Worm (Caenorhabditis elegans) whole organism, young adult: ENCODE data around the gene snt-5.

Experiments
- ZK185.1 ChIP-seq: sonication (generic microtip); optimal IDR thresholded peaks from 2 replicates; lab custom pipeline; 2016; ENCODE audit warnings: mild to moderate bottlenecking, missing genetic modification characterization, missing compliant biosample characterization; ENCODE audit not compliant: poor library complexity, severe bottlenecking
- ama-1 ChIP-seq, 3 experiments: fragments of 150-350 bp in 1 of 3; sonication (generic microtip) in 2 of 3; optimal IDR thresholded peaks; 2 replicates each; lab custom pipeline; 2014 to 2018; ENCODE audit warnings: missing biosample characterization in 2 of 3, missing genetic modification characterization in 2 of 3, missing genetic modification reagents in 2 of 3
- nfya-2 ChIP-seq: fragments of 200-800 bp; sonication (Bioruptor generic); IDR thresholded peaks from 2 replicates; pipeline ENCODE4 v1.3.6; 2022; ENCODE audit warnings: missing genetic modification reagents, missing genetic modification characterization, missing compliant biosample characterization
- sea-2 ChIP-seq: fragments of 200-800 bp; sonication (Bioruptor generic); IDR thresholded peaks from 2 replicates; pipeline ENCODE4 v1.3.6; 2022; ENCODE audit warnings: missing genetic modification characterization, missing compliant biosample characterization
- unc-62 ChIP-seq: fragments of 150-350 bp; optimal IDR thresholded peaks from 2 replicates; lab custom pipeline; 2014; ENCODE audit warnings: missing biosample characterization, missing genetic modification reagents, missing genetic modification characterization
- ztf-6 ChIP-seq: fragments of 200-800 bp; sonication (Bioruptor generic); IDR thresholded peaks from 2 replicates; pipeline ENCODE4 v1.3.6; 2022; ENCODE audit warnings: missing genetic modification reagents, missing genetic modification characterization, missing compliant biosample characterization

DNA sequence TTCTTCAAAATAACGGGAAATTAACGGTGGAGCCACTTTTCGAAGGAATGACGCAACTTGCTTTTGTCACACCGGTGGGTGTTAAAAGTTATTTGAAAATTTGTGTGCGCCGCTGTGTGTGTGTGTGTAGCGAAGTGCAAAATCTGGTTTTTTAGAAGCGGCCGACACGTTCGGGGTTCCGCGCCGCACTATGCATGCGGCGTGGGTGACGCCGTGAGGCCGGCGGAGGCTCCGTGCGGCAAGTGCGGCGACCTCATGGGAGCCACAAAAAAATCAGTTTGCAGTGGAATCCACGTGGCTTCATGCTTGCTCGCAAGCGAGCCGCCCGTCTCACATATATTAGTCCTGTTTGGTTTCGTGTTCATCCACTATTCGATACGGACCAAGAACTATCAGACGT, 43.9 kb upstream of the snt-5 start:
- TF ChIP-seq nfya-2 (GFP tag; lab: Robert Waterston, UW) (no peak), unc-62 (no peak), sea-2 (no peak), ZK185.1 (tag; lab: Kevin White, UChicago) (no peak), ama-1 (optimal IDR thresholded peaks at IDR 0.05; lab: Kevin White, UChicago) (no peak), ama-1 (GFP tag; optimal IDR thresholded peaks at IDR 0.05; lab: Kevin White, UChicago) (no peak), ztf-6 (GFP tag; lab: Robert Waterston, UW) (no peak)
